Worm (Caenorhabditis elegans) whole organism, L3 larva: ENCODE results near the gene idpp-8.

Experiments
- aly-2 ChIP-seq: fragments of 150-350 bp; optimal IDR thresholded peaks from 2 replicates; lab custom pipeline; 2014; ENCODE audit warnings: missing biosample characterization, missing genetic modification characterization
- ama-1 ChIP-seq: fragments of 150-350 bp; optimal IDR thresholded peaks from 2 replicates; lab custom pipeline; 2018
- ceh-82 ChIP-seq: fragments of 150-350 bp; optimal IDR thresholded peaks from 2 replicates; lab custom pipeline; 2014; ENCODE audit warnings: missing biosample characterization, missing genetic modification characterization
- egl-27 ChIP-seq: sonication (generic microtip); optimal IDR thresholded peaks from 4 replicates; lab custom pipeline; 2017; ENCODE audit warnings: missing biosample characterization, missing genetic modification reagents, missing genetic modification characterization
- elt-3 ChIP-seq, 3 experiments: fragments of 150-350 bp in 1 of 3; sonication (generic microtip) in 2 of 3; optimal IDR thresholded peaks; 2 replicates in 2 of 3; 4 replicates in 1 of 3; lab custom pipeline; 2014 to 2017; ENCODE audit warnings: missing biosample characterization in 3 of 3, missing genetic modification characterization in 3 of 3
- lin-15B ChIP-seq: fragments of 150-350 bp; optimal IDR thresholded peaks from 2 replicates; lab custom pipeline; 2014; ENCODE audit warnings: missing biosample characterization, missing genetic modification characterization
- nhr-12 ChIP-seq: fragments of 150-350 bp; optimal IDR thresholded peaks from 2 replicates; lab custom pipeline; 2014; ENCODE audit warnings: missing biosample characterization, missing genetic modification characterization
- tbx-2 ChIP-seq: sonication (generic microtip); optimal IDR thresholded peaks from 2 replicates; lab custom pipeline; 2016; ENCODE audit warnings: mild to moderate bottlenecking, missing genetic modification characterization, missing compliant biosample characterization
- unc-62 ChIP-seq: fragments of 150-350 bp; sonication (generic microtip); optimal IDR thresholded peaks from 4 replicates; lab custom pipeline; 2014; ENCODE audit warnings: missing biosample characterization, missing genetic modification reagents, missing genetic modification characterization
- ztf-11 ChIP-seq: fragments of 150-350 bp; optimal IDR thresholded peaks from 2 replicates; lab custom pipeline; 2014; ENCODE audit warnings: missing biosample characterization, missing genetic modification characterization
- ztf-4 ChIP-seq: fragments of 150-350 bp; optimal IDR thresholded peaks from 2 replicates; lab custom pipeline; 2014; ENCODE audit warnings: missing biosample characterization, missing genetic modification characterization

- TF ChIP-seq ztf-4 (tag; lab: Kevin White, UChicago) (no peak), lin-15B (tag; lab: Kevin White, UChicago) (no peak), nhr-12 (no peak), unc-62 (GFP tag; lab: Kevin White, UChicago) (no peak), ceh-82 (no peak), aly-2 (tag; lab: Kevin White, UChicago) (no peak), tbx-2 (tag; lab: Kevin White, UChicago) (no peak), ztf-11 (tag; lab: Kevin White, UChicago) (no peak), elt-3 (tag; optimal IDR thresholded peaks at IDR 0.05; lab: Kevin White, UChicago) (no peak), egl-27 (tag; lab: Kevin White, UChicago) (no peak), ama-1 (no peak)
Measured at ce11 chrII:10345012-10345411, 29.7 kb downstream of the idpp-8 start, which contains the start of gene pro-2.
